Fruit fly (Drosophila melanogaster) whole organism, prepupa: Measurements from ENCODE around the gene CG16762.

ENCODE experiments used
- CG10669 ChIP-seq: fragments of 200-800 bp; sonication (Bioruptor generic); optimal IDR thresholded peaks from 3 replicates; lab custom pipeline; 2018; ENCODE audit warnings: missing biosample characterization, mild to moderate bottlenecking, missing genetic modification characterization, moderate library complexity
- CG11294 ChIP-seq: fragments of 200-800 bp; sonication (Bioruptor generic); IDR thresholded peaks from 2 replicates; pipeline ENCODE4 v1.3.6; 2022; ENCODE audit warnings: missing biosample characterization, missing genetic modification characterization
- CG11762 ChIP-seq: fragments of 200-800 bp; sonication (Bioruptor generic); optimal IDR thresholded peaks from 3 replicates; lab custom pipeline; 2016; ENCODE audit warnings: missing biosample characterization, missing genetic modification characterization; ENCODE audit not compliant: insufficient read depth
- CG11902 ChIP-seq: fragments of 200-800 bp; sonication (Bioruptor generic); optimal IDR thresholded peaks from 3 replicates; lab custom pipeline; 2016; ENCODE audit warnings: missing biosample characterization, missing genetic modification characterization
- CG3032 ChIP-seq: fragments of 200-800 bp; optimal IDR thresholded peaks from 2 replicates; lab custom pipeline; 2019; ENCODE audit warnings: missing biosample characterization, mild to moderate bottlenecking, missing genetic modification characterization, moderate library complexity
- CG32006 ChIP-seq: fragments of 200-800 bp; sonication (Bioruptor generic); optimal IDR thresholded peaks from 3 replicates; lab custom pipeline; 2017; ENCODE audit warnings: missing biosample characterization, mild to moderate bottlenecking, missing genetic modification characterization
- CG34406 ChIP-seq: fragments of 200-800 bp; sonication (Bioruptor generic); optimal IDR thresholded peaks from 3 replicates; lab custom pipeline; 2016; ENCODE audit warnings: missing biosample characterization, missing genetic modification characterization
- CG3919 ChIP-seq: fragments of 200-800 bp; sonication (Bioruptor generic); optimal IDR thresholded peaks from 3 replicates; lab custom pipeline; 2016; ENCODE audit warnings: missing biosample characterization, missing genetic modification characterization
- CG4318 ChIP-seq: fragments of 200-800 bp; sonication (Bioruptor generic); optimal IDR thresholded peaks from 3 replicates; lab custom pipeline; 2017; ENCODE audit warnings: missing biosample characterization, mild to moderate bottlenecking, missing genetic modification characterization
- CG6163 ChIP-seq: fragments of 200-800 bp; sonication (Bioruptor generic); IDR thresholded peaks from 3 replicates; pipeline ENCODE4 v1.3.6; 2022; ENCODE audit warnings: missing biosample characterization, missing genetic modification characterization
- CG6276 ChIP-seq: fragments of 200-800 bp; sonication (Bioruptor generic); optimal IDR thresholded peaks from 2 replicates; lab custom pipeline; 2017; ENCODE audit warnings: missing biosample characterization, mild to moderate bottlenecking, missing genetic modification characterization
- CG6792 ChIP-seq: fragments of 200-800 bp; sonication (Bioruptor generic); optimal IDR thresholded peaks from 3 replicates; lab custom pipeline; 2016; ENCODE audit warnings: missing biosample characterization, missing genetic modification characterization
- CG6808 ChIP-seq: fragments of 200-800 bp; sonication (Bioruptor generic); optimal IDR thresholded peaks from 3 replicates; lab custom pipeline; 2017; ENCODE audit warnings: missing biosample characterization, missing genetic modification characterization, mild to moderate bottlenecking, moderate library complexity, missing genetic modification reagents
- CG6854 ChIP-seq: fragments of 200-800 bp; sonication (Bioruptor generic); optimal IDR thresholded peaks from 2 replicates; lab custom pipeline; 2017; ENCODE audit warnings: missing biosample characterization, mild to moderate bottlenecking, missing genetic modification characterization
- CG8119 ChIP-seq: fragments of 200-800 bp; sonication (Bioruptor generic); IDR thresholded peaks from 3 replicates; pipeline ENCODE4 v1.3.6; 2022; ENCODE audit warnings: missing biosample characterization, missing genetic modification characterization
- CG8319 ChIP-seq: fragments of 200-800 bp; sonication (Bioruptor generic); optimal IDR thresholded peaks from 3 replicates; lab custom pipeline; 2016; ENCODE audit warnings: missing biosample characterization, missing genetic modification characterization
- CG8632 ChIP-seq: fragments of 200-800 bp; sonication (Bioruptor generic); optimal IDR thresholded peaks from 3 replicates; lab custom pipeline; 2016; ENCODE audit warnings: missing biosample characterization, missing genetic modification characterization
- Eip78C ChIP-seq: fragments of 200-800 bp; sonication (Bioruptor generic); peaks from one replicate; lab custom pipeline; 2016; ENCODE audit warnings: missing biosample characterization, missing genetic modification characterization
- Eip93F ChIP-seq: fragments of 200-800 bp; sonication (Bioruptor generic); optimal IDR thresholded peaks from 2 replicates; lab custom pipeline; 2016; ENCODE audit warnings: missing biosample characterization, mild to moderate bottlenecking, missing genetic modification characterization
- Ets21C ChIP-seq: fragments of 200-800 bp; sonication (Bioruptor generic); optimal IDR thresholded peaks from 3 replicates; lab custom pipeline; 2016; ENCODE audit warnings: missing biosample characterization, missing genetic modification characterization
- Ets96B ChIP-seq: fragments of 200-800 bp; optimal IDR thresholded peaks from 2 replicates; lab custom pipeline; 2019; ENCODE audit warnings: missing biosample characterization, mild to moderate bottlenecking, missing genetic modification characterization, moderate library complexity
- Gug ChIP-seq: fragments of 200-800 bp; sonication (Bioruptor generic); IDR thresholded peaks from 2 replicates; pipeline ENCODE4 v1.3.6; 2022; ENCODE audit warnings: missing biosample characterization, missing genetic modification characterization
- Hr38 ChIP-seq: sonication (Bioruptor generic); optimal IDR thresholded peaks from 2 replicates; lab custom pipeline; 2016; ENCODE audit warnings: missing biosample characterization, missing genetic modification characterization
- Hr39 ChIP-seq: fragments of 200-800 bp; sonication (Bioruptor generic); optimal IDR thresholded peaks from 2 replicates; lab custom pipeline; 2016; ENCODE audit warnings: missing biosample characterization, missing genetic modification characterization
- Hr4 ChIP-seq: fragments of 200-800 bp; sonication (Bioruptor generic); optimal IDR thresholded peaks from 3 replicates; lab custom pipeline; 2016; ENCODE audit warnings: missing biosample characterization, missing genetic modification characterization
- Lpt ChIP-seq: fragments of 200-800 bp; sonication (Bioruptor generic); optimal IDR thresholded peaks from 3 replicates; lab custom pipeline; 2016; ENCODE audit warnings: missing biosample characterization, missing genetic modification characterization
- Met ChIP-seq: fragments of 200-800 bp; sonication (Bioruptor generic); optimal IDR thresholded peaks from 3 replicates; lab custom pipeline; 2016; ENCODE audit warnings: missing biosample characterization, missing genetic modification characterization
- Smox ChIP-seq: fragments of 200-800 bp; sonication (Bioruptor generic); optimal IDR thresholded peaks from 3 replicates; lab custom pipeline; 2016; ENCODE audit warnings: missing biosample characterization, missing genetic modification characterization
- Sox102F ChIP-seq: fragments of 200-800 bp; sonication (Bioruptor generic); optimal IDR thresholded peaks from 2 replicates; lab custom pipeline; 2016; ENCODE audit warnings: missing biosample characterization, mild to moderate bottlenecking, missing genetic modification characterization
- Sox14 ChIP-seq: fragments of 200-800 bp; sonication (Bioruptor generic); optimal IDR thresholded peaks from 3 replicates; lab custom pipeline; 2016; ENCODE audit warnings: missing biosample characterization, missing genetic modification characterization
- Sox15 ChIP-seq: fragments of 200-800 bp; sonication (Bioruptor generic); optimal IDR thresholded peaks from 3 replicates; lab custom pipeline; 2016; ENCODE audit warnings: missing biosample characterization, missing genetic modification characterization
- achi ChIP-seq: fragments of 200-800 bp; sonication (Bioruptor generic); optimal IDR thresholded peaks from 3 replicates; lab custom pipeline; 2016; ENCODE audit warnings: missing biosample characterization, missing genetic modification characterization
- acj6 ChIP-seq: fragments of 200-800 bp; sonication (Bioruptor generic); optimal IDR thresholded peaks from 3 replicates; lab custom pipeline; 2016; ENCODE audit warnings: missing biosample characterization, missing genetic modification characterization
- cyc ChIP-seq: fragments of 200-800 bp; sonication (Bioruptor generic); optimal IDR thresholded peaks from 3 replicates; lab custom pipeline; 2016; ENCODE audit warnings: missing biosample characterization, missing genetic modification characterization
- dac ChIP-seq: fragments of 200-800 bp; sonication (Bioruptor generic); optimal IDR thresholded peaks from 2 replicates; lab custom pipeline; 2017; ENCODE audit warnings: missing biosample characterization, mild to moderate bottlenecking, missing genetic modification characterization
- eg ChIP-seq: fragments of 200-800 bp; sonication (Bioruptor generic); IDR thresholded peaks from 3 replicates; pipeline ENCODE4 v1.3.6; 2022; ENCODE audit warnings: missing biosample characterization, missing genetic modification characterization
- esn ChIP-seq: fragments of 200-800 bp; sonication (Bioruptor generic); optimal IDR thresholded peaks from 2 replicates; lab custom pipeline; 2016; ENCODE audit warnings: missing biosample characterization, mild to moderate bottlenecking, missing genetic modification characterization, moderate library complexity
- fd59A ChIP-seq: fragments of 200-800 bp; sonication (Bioruptor generic); optimal IDR thresholded peaks from 2 replicates; lab custom pipeline; 2017; ENCODE audit warnings: missing biosample characterization, mild to moderate bottlenecking, missing genetic modification characterization, missing genetic modification reagents
- fd85E ChIP-seq: fragments of 200-800 bp; sonication (Bioruptor generic); optimal IDR thresholded peaks from 3 replicates; lab custom pipeline; 2016; ENCODE audit warnings: missing biosample characterization, missing genetic modification characterization
- fkh ChIP-seq: fragments of 200-800 bp; sonication (Bioruptor generic); optimal IDR thresholded peaks from 3 replicates; lab custom pipeline; 2017; ENCODE audit warnings: missing biosample characterization, mild to moderate bottlenecking, missing genetic modification characterization, moderate library complexity
- lz ChIP-seq: fragments of 200-800 bp; sonication (Bioruptor generic); optimal IDR thresholded peaks from 3 replicates; lab custom pipeline; 2016; ENCODE audit warnings: missing biosample characterization, missing genetic modification characterization
- net ChIP-seq: fragments of 200-800 bp; sonication (Bioruptor generic); optimal IDR thresholded peaks from 3 replicates; lab custom pipeline; 2016; ENCODE audit warnings: missing biosample characterization, missing genetic modification characterization
- pdm3 ChIP-seq: fragments of 200-800 bp; sonication (Bioruptor generic); optimal IDR thresholded peaks from 3 replicates; lab custom pipeline; 2016; ENCODE audit warnings: missing biosample characterization, missing genetic modification characterization
- spab ChIP-seq: fragments of 200-800 bp; sonication (Bioruptor generic); optimal IDR thresholded peaks from 2 replicates; lab custom pipeline; 2017; ENCODE audit warnings: missing biosample characterization, mild to moderate bottlenecking, missing genetic modification characterization, missing genetic modification reagents
- ss ChIP-seq, 2 experiments: fragments of 200-800 bp; sonication (Bioruptor generic); optimal IDR thresholded peaks; 2 replicates in 1 of 2; 3 replicates in 1 of 2; lab custom pipeline; 2017 to 2018; ENCODE audit warnings: mild to moderate bottlenecking in 2 of 2, missing biosample characterization in 2 of 2, missing genetic modification characterization in 2 of 2, moderate library complexity in 1 of 2
- svp ChIP-seq: fragments of 200-800 bp; sonication (Bioruptor generic); peaks from one replicate; lab custom pipeline; 2016; ENCODE audit warnings: missing biosample characterization, missing genetic modification characterization
- vri ChIP-seq: fragments of 200-800 bp; sonication (Bioruptor generic); optimal IDR thresholded peaks from 3 replicates; lab custom pipeline; 2016; ENCODE audit warnings: missing biosample characterization, mild to moderate bottlenecking, missing genetic modification characterization

Gene CG16762

DNA sequence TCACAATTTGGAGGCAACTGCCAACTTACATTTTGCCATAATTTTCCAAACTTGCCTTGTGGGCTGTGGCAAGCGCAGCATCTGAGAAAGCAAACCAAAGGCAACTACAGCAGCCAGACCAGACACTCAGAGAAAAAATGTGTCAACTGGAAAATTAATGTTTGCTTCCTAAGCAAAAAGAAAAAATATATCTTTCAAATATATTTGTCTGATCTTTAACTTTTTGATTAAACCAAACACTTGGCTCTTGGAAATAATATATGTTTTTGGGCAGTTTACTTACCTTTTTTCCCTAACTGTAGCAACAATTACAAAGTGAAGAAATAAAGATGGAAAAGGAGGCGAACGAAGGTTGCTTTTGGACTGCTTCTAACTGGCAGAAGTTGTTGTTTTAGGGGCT, 11.8 kb upstream of the CG16762 start (continued):
- peak; percentile 58 to 89 for TF ChIP-seq ss (GFP tag; optimal IDR thresholded peaks at IDR 0.05; lab: Kevin White, UChicago)
- peak; percentile 54 for TF ChIP-seq net
- peak; percentile 21 for TF ChIP-seq vri
- peak; percentile 7 for TF ChIP-seq dac (GFP tag; lab: Kevin White, UChicago)
- peak; percentile 82 for TF ChIP-seq cyc (GFP tag; lab: Kevin White, UChicago)
- TF ChIP-seq Ets21C (GFP tag; lab: Kevin White, UChicago), result peak; percentile 56
- TF ChIP-seq CG8632 (GFP tag; lab: Kevin White, UChicago), result peak; percentile 28
- TF ChIP-seq CG11294, result peak; percentile 55; the same call in 1 of the 2 replicates
- TF ChIP-seq Met (GFP tag; lab: Kevin White, UChicago), result peak; percentile 58
- TF ChIP-seq CG4318 (GFP tag; lab: Kevin White, UChicago), result peak; percentile 19
- TF ChIP-seq CG6163 (GFP tag; lab: Robert Waterston, UW), result peak; percentile 86
- TF ChIP-seq achi (GFP tag; lab: Kevin White, UChicago), result peak; percentile 77
- TF ChIP-seq CG6854 (GFP tag; lab: Kevin White, UChicago), result peak; percentile 63
- TF ChIP-seq Lpt (GFP tag; lab: Kevin White, UChicago), result peak; percentile 68
- peak; percentile 91 for TF ChIP-seq CG6808
- peak; percentile 11 for TF ChIP-seq CG8319 (GFP tag; lab: Kevin White, UChicago)
- peak; percentile 83 for TF ChIP-seq CG8119
- TF ChIP-seq Hr38 (GFP tag; lab: Kevin White, UChicago), result no peak
- TF ChIP-seq CG3032 (tag; lab: Kevin White, UChicago), result peak; percentile 89
- peak; percentile 40 for TF ChIP-seq CG34406 (GFP tag; lab: Kevin White, UChicago)
- TF ChIP-seq CG3919 (GFP tag; lab: Kevin White, UChicago), result peak; percentile 88
- peak; percentile 68 for TF ChIP-seq CG32006
- peak; percentile 39 for TF ChIP-seq Eip93F (GFP tag; lab: Kevin White, UChicago)
- TF ChIP-seq CG6276 (GFP tag; lab: Kevin White, UChicago), result peak; percentile 77
- peak; percentile 57 for TF ChIP-seq fd85E (GFP tag; lab: Kevin White, UChicago)
- peak; percentile 51 for TF ChIP-seq CG11902 (GFP tag; lab: Kevin White, UChicago)
- peak; percentile 85 for TF ChIP-seq CG10669 (GFP tag; lab: Kevin White, UChicago)
- peak; percentile 93 for TF ChIP-seq svp (GFP tag; lab: Kevin White, UChicago)
- peak; percentile 76 for TF ChIP-seq esn (GFP tag; lab: Kevin White, UChicago)
- TF ChIP-seq Gug (GFP tag; lab: Robert Waterston, UW), result peak; percentile 82

DNA sequence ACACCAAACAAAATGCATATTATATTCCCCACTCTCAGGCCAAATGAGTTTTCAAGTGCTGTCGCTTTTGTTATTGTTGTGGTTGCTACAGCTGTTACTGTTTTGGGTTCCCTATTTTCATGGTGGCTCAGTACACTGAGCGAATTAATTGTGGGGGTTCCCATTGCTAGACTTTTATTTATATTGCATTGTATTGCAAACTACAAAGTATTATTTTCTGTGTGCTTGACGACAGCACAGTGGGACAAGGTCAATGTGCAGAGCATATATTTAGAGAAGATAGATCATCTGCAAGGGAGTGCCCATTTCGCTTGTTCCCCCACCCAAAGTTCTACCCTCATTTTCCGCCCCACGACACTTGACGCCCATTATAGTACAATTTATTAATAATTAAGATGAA, 11.1 kb upstream of the CG16762 start:
- TF ChIP-seq CG11762 (GFP tag; lab: Kevin White, UChicago) (peak; percentile 13), Lpt (GFP tag; lab: Kevin White, UChicago) (no peak), spab (GFP tag; lab: Kevin White, UChicago) (peak; percentile 27), CG34406 (GFP tag; lab: Kevin White, UChicago) (peak; percentile 12), Hr38 (GFP tag; lab: Kevin White, UChicago) (no peak), Sox102F (GFP tag; lab: Kevin White, UChicago) (no peak), fd59A (no peak), Hr4 (GFP tag; lab: Kevin White, UChicago) (peak; percentile 60), Hr39 (GFP tag; lab: Kevin White, UChicago) (no peak), fkh (GFP tag; lab: Kevin White, UChicago) (no peak), Eip78C (GFP tag; lab: Kevin White, UChicago) (peak; percentile 90), achi (GFP tag; lab: Kevin White, UChicago) (peak; percentile 55), Gug (GFP tag; lab: Robert Waterston, UW) (no peak), CG6163 (GFP tag; lab: Robert Waterston, UW) (peak; percentile 52; the same call in 1 of the 3 replicates), CG11294 (no peak), dac (GFP tag; lab: Kevin White, UChicago) (peak; percentile 17), Sox14 (GFP tag; lab: Kevin White, UChicago) (peak; percentile 43), CG8119 (peak; percentile 47), vri (no peak), CG6854 (GFP tag; lab: Kevin White, UChicago) (no peak), cyc (GFP tag; lab: Kevin White, UChicago) (peak; percentile 42), eg (GFP tag; lab: Robert Waterston, UW) (0 out of 3 replicates have a peak, but pooled peaks have one; percentile 30), acj6 (GFP tag; lab: Kevin White, UChicago) (peak; percentile 26), CG3032 (tag; lab: Kevin White, UChicago) (peak; percentile 9), CG6808 (no peak), CG3919 (GFP tag; lab: Kevin White, UChicago) (peak; percentile 64), Smox (GFP tag; lab: Kevin White, UChicago) (peak; percentile 4), ss (GFP tag; optimal IDR thresholded peaks at IDR 0.05; lab: Kevin White, UChicago) (no peak), lz (GFP tag; lab: Kevin White, UChicago) (no peak), CG10669 (GFP tag; lab: Kevin White, UChicago) (peak; percentile 30), CG6792 (GFP tag; lab: Kevin White, UChicago) (peak; percentile 25), Ets96B (tag; lab: Kevin White, UChicago) (peak; percentile 50), pdm3 (peak; percentile 35), fd85E (GFP tag; lab: Kevin White, UChicago) (no peak), Sox15 (GFP tag; lab: Kevin White, UChicago) (no peak)
